Worm (Caenorhabditis elegans) whole organism, mixed stage, embryonic: ENCODE data around the gene btb-12.

Experiments used
- ces-1 ChIP-seq: fragments of 150-350 bp; optimal IDR thresholded peaks from 2 replicates; lab custom pipeline; 2014; ENCODE audit warnings: missing biosample characterization, missing genetic modification reagents, missing genetic modification characterization
- lsy-2 ChIP-seq: fragments of 150-350 bp; optimal IDR thresholded peaks from 2 replicates; lab custom pipeline; 2014; ENCODE audit warnings: missing biosample characterization, missing genetic modification characterization
- mls-2 ChIP-seq: sonication (generic microtip); optimal IDR thresholded peaks from 2 replicates; lab custom pipeline; 2016; ENCODE audit warnings: mild to moderate bottlenecking, missing genetic modification characterization, moderate library complexity, missing compliant biosample characterization
- pha-4 ChIP-seq: fragments of 150-350 bp; optimal IDR thresholded peaks from 2 replicates; lab custom pipeline; 2018; ENCODE audit warnings: missing biosample characterization, missing genetic modification reagents, missing genetic modification characterization

ce11 chrII:1635969-1636368, 19.0 kb upstream of the btb-12 start:
- no peak for TF ChIP-seq mls-2 (tag; lab: Kevin White, UChicago)
- TF ChIP-seq lsy-2 = no peak
- no peak for TF ChIP-seq pha-4 (tag; lab: Kevin White, UChicago)
- TF ChIP-seq ces-1 (GFP tag; lab: Kevin White, UChicago) = no peak
